Fruit fly (Drosophila melanogaster) whole organism, embryonic: ENCODE results near the gene IntS2.

ENCODE experiments used
- CG15269 ChIP-seq: fragments of 200-800 bp; sonication (Bioruptor generic); optimal IDR thresholded peaks from 2 replicates; lab custom pipeline; 2018; ENCODE audit warnings: missing biosample characterization, mild to moderate bottlenecking, missing genetic modification characterization, moderate library complexity
- CG1529 ChIP-seq: fragments of 200-800 bp; sonication (Bioruptor generic); optimal IDR thresholded peaks from 3 replicates; lab custom pipeline; 2018; ENCODE audit warnings: missing biosample characterization, missing genetic modification characterization
- CG15479 ChIP-seq: fragments of 200-800 bp; sonication (Bioruptor generic); optimal IDR thresholded peaks from 3 replicates; lab custom pipeline; 2019; ENCODE audit warnings: missing biosample characterization, mild to moderate bottlenecking, missing genetic modification characterization, moderate library complexity
- CG17186 ChIP-seq: fragments of 200-800 bp; sonication (Bioruptor generic); optimal IDR thresholded peaks from 3 replicates; lab custom pipeline; 2017; ENCODE audit warnings: missing biosample characterization, missing genetic modification reagents, missing genetic modification characterization
- CG17361 ChIP-seq: fragments of 200-800 bp; sonication (Bioruptor generic); IDR thresholded peaks from 3 replicates; pipeline ENCODE4 v1.3.6; 2022; ENCODE audit warnings: missing biosample characterization, missing genetic modification characterization
- CG17612 ChIP-seq: fragments of 200-800 bp; sonication (Bioruptor generic); IDR thresholded peaks from 2 replicates; pipeline ENCODE4 v1.3.6; 2022; ENCODE audit warnings: missing biosample characterization, missing genetic modification characterization
- CG17829 ChIP-seq: fragments of 200-800 bp; optimal IDR thresholded peaks from 2 replicates; lab custom pipeline; 2019; ENCODE audit warnings: missing biosample characterization, mild to moderate bottlenecking, missing genetic modification characterization, moderate library complexity
- CG18262 ChIP-seq: fragments of 200-800 bp; optimal IDR thresholded peaks from 3 replicates; lab custom pipeline; 2019; ENCODE audit warnings: missing biosample characterization, mild to moderate bottlenecking, missing genetic modification characterization, moderate library complexity
- CG30403 ChIP-seq: fragments of 200-800 bp; sonication (Bioruptor generic); optimal IDR thresholded peaks from 3 replicates; lab custom pipeline; 2016; ENCODE audit warnings: missing biosample characterization, missing genetic modification characterization
- CG32532 ChIP-seq: fragments of 200-800 bp; sonication (Bioruptor generic); IDR thresholded peaks from 2 replicates; pipeline ENCODE4 v1.3.6; 2022; ENCODE audit warnings: missing biosample characterization, missing genetic modification characterization
- CG32772 ChIP-seq: fragments of 200-800 bp; sonication (Bioruptor generic); IDR thresholded peaks from 2 replicates; pipeline ENCODE4 v1.3.6; 2022; ENCODE audit warnings: missing biosample characterization, missing genetic modification characterization
- CG33557 ChIP-seq: fragments of 200-800 bp; sonication (Bioruptor generic); optimal IDR thresholded peaks from 2 replicates; lab custom pipeline; 2019; ENCODE audit warnings: missing biosample characterization, mild to moderate bottlenecking, missing genetic modification characterization, moderate library complexity
- CG3847 ChIP-seq: fragments of 200-800 bp; sonication (Bioruptor generic); IDR thresholded peaks from 2 replicates; pipeline ENCODE4 v1.3.6; 2022; ENCODE audit warnings: missing biosample characterization, missing genetic modification characterization
- CG4707 ChIP-seq: fragments of 200-800 bp; sonication (Bioruptor generic); optimal IDR thresholded peaks from 2 replicates; lab custom pipeline; 2018; ENCODE audit warnings: missing biosample characterization, mild to moderate bottlenecking, missing genetic modification characterization, moderate library complexity
- CG4730 ChIP-seq: fragments of 200-800 bp; sonication (Bioruptor generic); IDR thresholded peaks from 2 replicates; pipeline ENCODE4 v1.3.6; 2022; ENCODE audit warnings: missing biosample characterization, missing genetic modification characterization
- CG6175 ChIP-seq: fragments of 200-800 bp; sonication (Bioruptor generic); IDR thresholded peaks from 3 replicates; pipeline ENCODE4 v1.3.6; 2022; ENCODE audit warnings: missing biosample characterization, missing genetic modification characterization
- CG8281 ChIP-seq: fragments of 200-800 bp; sonication (Bioruptor generic); optimal IDR thresholded peaks from 2 replicates; lab custom pipeline; 2018; ENCODE audit warnings: missing biosample characterization, mild to moderate bottlenecking, missing genetic modification characterization, moderate library complexity
- CG9797 ChIP-seq: fragments of 200-800 bp; sonication (Bioruptor generic); optimal IDR thresholded peaks from 3 replicates; lab custom pipeline; 2018; ENCODE audit warnings: missing biosample characterization, mild to moderate bottlenecking, missing genetic modification characterization
- Dip2 ChIP-seq: fragments of 200-800 bp; sonication (Bioruptor generic); IDR thresholded peaks from 2 replicates; pipeline ENCODE4 v1.3.6; 2022; ENCODE audit warnings: missing biosample characterization, missing genetic modification characterization
- HLHmδ ChIP-seq: fragments of 200-800 bp; sonication (Bioruptor generic); optimal IDR thresholded peaks from 2 replicates; lab custom pipeline; 2018; ENCODE audit warnings: missing biosample characterization, mild to moderate bottlenecking, missing genetic modification characterization, moderate library complexity
- Hmx ChIP-seq: fragments of 200-800 bp; sonication (Bioruptor generic); optimal IDR thresholded peaks from 2 replicates; lab custom pipeline; 2016; ENCODE audit warnings: missing biosample characterization, missing genetic modification characterization
- Hr51 ChIP-seq, 2 experiments: fragments of 200-800 bp; sonication (Bioruptor generic); optimal IDR thresholded peaks; 2 replicates in 1 of 2; 3 replicates in 1 of 2; lab custom pipeline; 2016 to 2018; ENCODE audit warnings: missing biosample characterization in 2 of 2, missing genetic modification characterization in 2 of 2, mild to moderate bottlenecking in 1 of 2, moderate library complexity in 1 of 2
- Hr78 ChIP-seq, 2 experiments: fragments of 200-800 bp in 1 of 2; fragments of >200 bp in 1 of 2; sonication (Bioruptor generic) in 1 of 2; optimal IDR thresholded peaks; 2 replicates each; lab custom pipeline; 2017 to 2019; ENCODE audit warnings: missing biosample characterization in 2 of 2, missing genetic modification characterization in 2 of 2, mild to moderate bottlenecking in 1 of 2, moderate library complexity in 1 of 2
- Kr ChIP-seq: fragments of 200-800 bp; sonication (Bioruptor generic); optimal IDR thresholded peaks from 2 replicates; lab custom pipeline; 2017; ENCODE audit warnings: missing biosample characterization, mild to moderate bottlenecking, missing genetic modification characterization
- Lhr ChIP-seq: fragments of 200-800 bp; sonication (Bioruptor generic); optimal IDR thresholded peaks from 3 replicates; lab custom pipeline; 2017; ENCODE audit warnings: mild to moderate bottlenecking, missing biosample characterization, missing genetic modification reagents, missing genetic modification characterization
- Med ChIP-seq: fragments of 200-800 bp; sonication (Bioruptor generic); peaks from one replicate; lab custom pipeline; 2016; ENCODE audit warnings: missing biosample characterization, missing genetic modification characterization, mild to moderate bottlenecking, inconsistent platforms, moderate library complexity
- bab2 ChIP-seq: fragments of 200-800 bp; sonication (Bioruptor generic); optimal IDR thresholded peaks from 2 replicates; lab custom pipeline; 2016; ENCODE audit warnings: missing biosample characterization, missing genetic modification characterization
- bigmax ChIP-seq: fragments of 200-800 bp; sonication (Bioruptor generic); optimal IDR thresholded peaks from 2 replicates; lab custom pipeline; 2018; ENCODE audit warnings: missing biosample characterization, mild to moderate bottlenecking, missing genetic modification characterization
- cad ChIP-seq: fragments of >200 bp; optimal IDR thresholded peaks from 2 replicates; lab custom pipeline; 2017; ENCODE audit warnings: missing biosample characterization, missing genetic modification characterization
- cas ChIP-seq: fragments of 200-800 bp; sonication (Bioruptor generic); IDR thresholded peaks from 2 replicates; pipeline ENCODE4 v1.3.6; 2022; ENCODE audit warnings: missing biosample characterization, missing genetic modification characterization
- cg ChIP-seq: fragments of 200-800 bp; sonication (Bioruptor generic); optimal IDR thresholded peaks from 3 replicates; lab custom pipeline; 2019; ENCODE audit warnings: missing biosample characterization, mild to moderate bottlenecking, missing genetic modification characterization, moderate library complexity
- dm ChIP-seq: fragments of 200-800 bp; sonication (Bioruptor generic); optimal IDR thresholded peaks from 3 replicates; lab custom pipeline; 2016; ENCODE audit warnings: missing biosample characterization, missing genetic modification characterization
- dpn ChIP-seq, 2 experiments: fragments of 200-800 bp; sonication (Bioruptor generic); optimal IDR thresholded peaks; 3 replicates each; lab custom pipeline; 2016; ENCODE audit warnings: missing biosample characterization in 2 of 2, missing genetic modification characterization in 2 of 2
- fd64A ChIP-seq: fragments of 200-800 bp; sonication (Bioruptor generic); optimal IDR thresholded peaks from 3 replicates; lab custom pipeline; 2018; ENCODE audit warnings: missing biosample characterization, mild to moderate bottlenecking, missing genetic modification characterization
- gcm ChIP-seq: fragments of 200-800 bp; sonication (Bioruptor generic); optimal IDR thresholded peaks from 2 replicates; lab custom pipeline; 2019; ENCODE audit warnings: missing biosample characterization, mild to moderate bottlenecking, missing genetic modification characterization, moderate library complexity
- gcm2 ChIP-seq: fragments of 200-800 bp; sonication (Bioruptor generic); optimal IDR thresholded peaks from 2 replicates; lab custom pipeline; 2016; ENCODE audit warnings: missing biosample characterization, missing genetic modification characterization
- gem ChIP-seq: fragments of 200-800 bp; sonication (Bioruptor generic); optimal IDR thresholded peaks from 2 replicates; lab custom pipeline; 2019; ENCODE audit warnings: missing biosample characterization, mild to moderate bottlenecking, missing genetic modification characterization, moderate library complexity
- gsb ChIP-seq: fragments of 200-800 bp; sonication (Bioruptor generic); IDR thresholded peaks from 2 replicates; pipeline ENCODE4 v1.3.6; 2022; ENCODE audit warnings: missing biosample characterization, missing genetic modification characterization
- her ChIP-seq: fragments of 200-800 bp; sonication (Bioruptor generic); optimal IDR thresholded peaks from 2 replicates; lab custom pipeline; 2016; ENCODE audit warnings: missing biosample characterization, missing genetic modification characterization
- insv ChIP-seq, 2 experiments: fragments of 200-800 bp; sonication (Bioruptor generic); optimal IDR thresholded peaks; 3 replicates each; lab custom pipeline; 2016 to 2018; ENCODE audit warnings: missing biosample characterization in 2 of 2, missing genetic modification characterization in 2 of 2
- klu ChIP-seq: fragments of 200-800 bp; sonication (Bioruptor generic); IDR thresholded peaks from 2 replicates; pipeline ENCODE4 v1.3.6; 2022; ENCODE audit warnings: missing biosample characterization, missing genetic modification characterization
- lbe ChIP-seq: fragments of 200-800 bp; sonication (Bioruptor generic); optimal IDR thresholded peaks from 2 replicates; lab custom pipeline; 2016; ENCODE audit warnings: missing biosample characterization, mild to moderate bottlenecking, missing genetic modification characterization
- mld ChIP-seq: fragments of 200-800 bp; sonication (Bioruptor generic); IDR thresholded peaks from 3 replicates; pipeline ENCODE4 v1.3.6; 2022; ENCODE audit warnings: missing biosample characterization, missing genetic modification characterization; ENCODE audit not compliant: partially characterized antibody
- pfk ChIP-seq: fragments of 200-800 bp; sonication (Bioruptor generic); optimal IDR thresholded peaks from 2 replicates; lab custom pipeline; 2018; ENCODE audit warnings: missing biosample characterization, mild to moderate bottlenecking, missing genetic modification characterization, moderate library complexity
- pum ChIP-seq: fragments of 200-800 bp; sonication (Bioruptor generic); optimal IDR thresholded peaks from 2 replicates; lab custom pipeline; 2016; ENCODE audit warnings: missing biosample characterization, missing genetic modification characterization
- sug ChIP-seq: fragments of 200-800 bp; optimal IDR thresholded peaks from 2 replicates; lab custom pipeline; 2019; ENCODE audit warnings: missing biosample characterization, mild to moderate bottlenecking, missing genetic modification characterization, moderate library complexity
- trh ChIP-seq: fragments of 200-800 bp; sonication (Bioruptor generic); optimal IDR thresholded peaks from 2 replicates; lab custom pipeline; 2016; ENCODE audit warnings: missing biosample characterization, missing genetic modification characterization
- vnd ChIP-seq: fragments of 200-800 bp; sonication (Bioruptor generic); IDR thresholded peaks from 3 replicates; pipeline ENCODE4 v1.3.6; 2022; ENCODE audit warnings: missing biosample characterization, missing genetic modification characterization; ENCODE audit not compliant: partially characterized antibody
- wek ChIP-seq: fragments of 200-800 bp; sonication (Bioruptor generic); optimal IDR thresholded peaks from 3 replicates; lab custom pipeline; 2018; ENCODE audit warnings: missing biosample characterization, mild to moderate bottlenecking, missing genetic modification characterization, moderate library complexity
- yki ChIP-seq: fragments of >200 bp; optimal IDR thresholded peaks from 3 replicates; lab custom pipeline; 2018
- zfh2 ChIP-seq: fragments of 200-800 bp; sonication (Bioruptor generic); optimal IDR thresholded peaks from 2 replicates; lab custom pipeline; 2016; ENCODE audit warnings: missing biosample characterization, missing genetic modification characterization

Gene IntS2

DNA sequence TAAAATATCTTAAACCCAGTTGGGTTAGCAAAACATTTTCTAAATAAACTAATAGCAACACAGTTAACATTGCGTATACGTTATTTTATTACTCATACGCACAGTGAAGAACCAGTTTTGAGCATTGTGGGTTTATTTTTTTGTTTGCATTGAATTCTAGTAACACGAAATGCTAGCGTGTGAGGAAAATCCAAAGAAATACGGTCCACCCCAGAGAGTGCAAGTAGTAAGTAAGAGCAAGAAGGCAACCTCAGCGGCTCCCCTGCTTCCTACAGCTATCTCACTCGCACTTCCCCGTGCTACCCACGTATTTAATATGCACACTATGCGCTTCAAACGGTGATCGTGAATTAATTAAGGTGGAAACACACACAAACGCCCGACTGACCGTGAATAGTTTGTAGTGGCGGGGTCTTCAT lies 31.6 kb downstream of the IntS2 start (continued):
- TF ChIP-seq CG3847 (GFP tag; lab: Robert Waterston, UW) (peak; percentile 72), klu (peak; percentile 50), CG18262 (tag; lab: Kevin White, UChicago) (peak; percentile 84), Hmx (GFP tag; lab: Kevin White, UChicago) (no peak), wek (peak; percentile 82), Lhr (GFP tag; lab: Kevin White, UChicago) (peak; percentile 21), Med (GFP tag; lab: Kevin White, UChicago) (peak; percentile 98), mld (GFP tag; lab: Robert Waterston, UW) (no peak), dm (GFP tag; lab: Kevin White, UChicago) (peak; percentile 65), her (GFP tag; lab: Kevin White, UChicago) (peak; percentile 89), CG1529 (GFP tag; lab: Kevin White, UChicago) (peak; percentile 81), gsb (GFP tag; lab: Robert Waterston, UW) (peak; percentile 71), zfh2 (GFP tag; lab: Kevin White, UChicago) (peak; percentile 82), gcm2 (peak; percentile 31), HLHmδ (GFP tag; lab: Kevin White, UChicago) (no peak), bigmax (no peak), dpn (GFP tag; optimal IDR thresholded peaks at IDR 0.05; lab: Kevin White, UChicago) (peak; percentile 81 to 84), gem (peak; percentile 93), lbe (GFP tag; lab: Kevin White, UChicago) (peak; percentile 82), CG17361 (GFP tag; lab: Robert Waterston, UW) (peak; percentile 89), gcm (GFP tag; lab: Kevin White, UChicago) (peak; percentile 85), cas (GFP tag; lab: Robert Waterston, UW) (0 out of 2 replicates have a peak, but pooled peaks have one; percentile 35), fd64A (GFP tag; lab: Kevin White, UChicago) (peak; percentile 73), sug (peak; percentile 85), insv (GFP tag; optimal IDR thresholded peaks at IDR 0.05; lab: Kevin White, UChicago) (peak in 1 of 2 experiments; percentile 37), CG32532 (GFP tag; lab: Robert Waterston, UW) (peak; percentile 83), CG30403 (GFP tag; lab: Kevin White, UChicago) (peak; percentile 86), CG8281 (tag; lab: Kevin White, UChicago) (peak; percentile 68), bab2 (GFP tag; lab: Kevin White, UChicago) (peak; percentile 82), cg (GFP tag; lab: Kevin White, UChicago) (peak; percentile 26), CG6175 (GFP tag; lab: Robert Waterston, UW) (peak; percentile 43; the same call in 1 of the 3 replicates), CG32772 (GFP tag; lab: Robert Waterston, UW) (peak; percentile 74), cad (GFP tag; lab: Kevin White, UChicago) (no peak), vnd (GFP tag; lab: Robert Waterston, UW) (no peak), Hr51 (GFP tag; optimal IDR thresholded peaks at IDR 0.05; lab: Kevin White, UChicago) (peak; percentile 74 to 96), pfk (no peak), CG15479 (GFP tag; lab: Kevin White, UChicago) (no peak), yki (lab: Kevin White, UChicago) (no peak), CG4707 (peak; percentile 71), CG17612 (peak; percentile 52), trh (peak; percentile 47), CG9797 (GFP tag; lab: Kevin White, UChicago) (no peak), Dip2 (no peak), CG33557 (GFP tag; lab: Kevin White, UChicago) (peak; percentile 0), CG17186 (GFP tag; lab: Kevin White, UChicago) (peak; percentile 52), CG17829 (tag; lab: Kevin White, UChicago) (peak; percentile 84), CG15269 (tag; lab: Kevin White, UChicago) (peak; percentile 95), Hr78 (GFP tag; optimal IDR thresholded peaks at IDR 0.05; lab: Kevin White, UChicago) (peak in 1 of 2 experiments; percentile 72), Kr (no peak), CG4730 (GFP tag; lab: Robert Waterston, UW) (peak; percentile 71), pum (peak; percentile 79)
